Fruit fly (Drosophila melanogaster) whole organism, embryonic: ENCODE data around the gene CG4382.

Experiments
- Adf1 ChIP-seq: fragments of 200-800 bp; sonication (Bioruptor generic); IDR thresholded peaks from 2 replicates; pipeline ENCODE4 v1.3.6; 2022; ENCODE audit warnings: missing biosample characterization, missing genetic modification characterization
- CG10209 ChIP-seq: fragments of 200-800 bp; sonication (Bioruptor generic); optimal IDR thresholded peaks from 3 replicates; lab custom pipeline; 2017; ENCODE audit warnings: missing biosample characterization, mild to moderate bottlenecking, missing genetic modification characterization, missing genetic modification reagents
- CG10274 ChIP-seq: fragments of 200-800 bp; sonication (Bioruptor generic); optimal IDR thresholded peaks from 3 replicates; lab custom pipeline; 2017; ENCODE audit warnings: missing biosample characterization, mild to moderate bottlenecking, missing genetic modification characterization
- CG11398 ChIP-seq: fragments of 200-800 bp; sonication (Bioruptor generic); optimal IDR thresholded peaks from 2 replicates; lab custom pipeline; 2016; ENCODE audit warnings: missing biosample characterization, missing genetic modification characterization
- CG12299 ChIP-seq: fragments of 200-800 bp; sonication (Bioruptor generic); optimal IDR thresholded peaks from 2 replicates; lab custom pipeline; 2018; ENCODE audit warnings: missing biosample characterization, mild to moderate bottlenecking, missing genetic modification characterization
- CG15479 ChIP-seq: fragments of 200-800 bp; sonication (Bioruptor generic); optimal IDR thresholded peaks from 3 replicates; lab custom pipeline; 2019; ENCODE audit warnings: missing biosample characterization, mild to moderate bottlenecking, missing genetic modification characterization, moderate library complexity
- CG15514 ChIP-seq: fragments of 200-800 bp; sonication (Bioruptor generic); optimal IDR thresholded peaks from 3 replicates; lab custom pipeline; 2017; ENCODE audit warnings: missing biosample characterization, missing genetic modification characterization, mild to moderate bottlenecking, moderate library complexity, missing genetic modification reagents
- CG17802 ChIP-seq: fragments of 200-800 bp; sonication (Bioruptor generic); optimal IDR thresholded peaks from 2 replicates; lab custom pipeline; 2018; ENCODE audit warnings: missing biosample characterization, mild to moderate bottlenecking, missing genetic modification characterization, moderate library complexity
- CG3065 ChIP-seq: fragments of 200-800 bp; sonication (Bioruptor generic); optimal IDR thresholded peaks from 2 replicates; lab custom pipeline; 2016; ENCODE audit warnings: missing biosample characterization, missing genetic modification characterization
- CG31388 ChIP-seq: fragments of 200-800 bp; sonication (Bioruptor generic); optimal IDR thresholded peaks from 2 replicates; lab custom pipeline; 2016; ENCODE audit warnings: missing biosample characterization, missing genetic modification characterization
- CG4360 ChIP-seq: fragments of 200-800 bp; sonication (Bioruptor generic); IDR thresholded peaks from 2 replicates; pipeline ENCODE4 v1.3.6; 2022; ENCODE audit warnings: missing biosample characterization, missing genetic modification characterization
- CG4404 ChIP-seq: fragments of 200-800 bp; sonication (Bioruptor generic); IDR thresholded peaks from 2 replicates; pipeline ENCODE4 v1.3.6; 2022; ENCODE audit warnings: missing biosample characterization, missing genetic modification characterization
- CG4707 ChIP-seq: fragments of 200-800 bp; sonication (Bioruptor generic); optimal IDR thresholded peaks from 2 replicates; lab custom pipeline; 2018; ENCODE audit warnings: missing biosample characterization, mild to moderate bottlenecking, missing genetic modification characterization, moderate library complexity
- CG7786 ChIP-seq: fragments of 200-800 bp; sonication (Bioruptor generic); optimal IDR thresholded peaks from 2 replicates; lab custom pipeline; 2016; ENCODE audit warnings: missing biosample characterization, missing genetic modification characterization
- CG7839 ChIP-seq: fragments of 200-800 bp; sonication (Bioruptor generic); optimal IDR thresholded peaks from 3 replicates; lab custom pipeline; 2018; ENCODE audit warnings: missing biosample characterization, mild to moderate bottlenecking, missing genetic modification characterization, moderate library complexity
- CG8388 ChIP-seq: fragments of 200-800 bp; sonication (Bioruptor generic); optimal IDR thresholded peaks from 2 replicates; lab custom pipeline; 2019; ENCODE audit warnings: missing biosample characterization, mild to moderate bottlenecking, missing genetic modification characterization, moderate library complexity
- CG8478 ChIP-seq: fragments of >200 bp; optimal IDR thresholded peaks from 2 replicates; lab custom pipeline; 2018
- Dp ChIP-seq: fragments of 200-800 bp; sonication (Bioruptor generic); optimal IDR thresholded peaks from 2 replicates; lab custom pipeline; 2018; ENCODE audit warnings: missing biosample characterization, mild to moderate bottlenecking, missing genetic modification characterization, moderate library complexity
- HLH4C ChIP-seq: fragments of 200-800 bp; sonication (Bioruptor generic); IDR thresholded peaks from 3 replicates; pipeline ENCODE4 v1.3.6; 2022; ENCODE audit warnings: missing biosample characterization, missing genetic modification characterization; ENCODE audit not compliant: partially characterized antibody
- Hand ChIP-seq: fragments of 200-800 bp; sonication (Bioruptor generic); optimal IDR thresholded peaks from 2 replicates; lab custom pipeline; 2017; ENCODE audit warnings: mild to moderate bottlenecking, missing biosample characterization, missing genetic modification reagents, missing genetic modification characterization
- Hmr ChIP-seq: fragments of 200-800 bp; sonication (Bioruptor generic); optimal IDR thresholded peaks from 3 replicates; lab custom pipeline; 2017; ENCODE audit warnings: mild to moderate bottlenecking, missing biosample characterization, missing genetic modification reagents, missing genetic modification characterization
- Mad ChIP-seq: fragments of 200-800 bp; sonication (Bioruptor generic); optimal IDR thresholded peaks from 2 replicates; lab custom pipeline; 2016; ENCODE audit warnings: missing biosample characterization, missing genetic modification characterization
- Mes4 ChIP-seq: fragments of 200-800 bp; sonication (Bioruptor generic); optimal IDR thresholded peaks from 2 replicates; lab custom pipeline; 2016; ENCODE audit warnings: missing biosample characterization, missing genetic modification characterization
- NK7.1 ChIP-seq: fragments of 200-800 bp; sonication (Bioruptor generic); optimal IDR thresholded peaks from 3 replicates; lab custom pipeline; 2016; ENCODE audit warnings: missing biosample characterization, missing genetic modification characterization
- ase ChIP-seq: fragments of 200-800 bp; sonication (Bioruptor generic); IDR thresholded peaks from 3 replicates; pipeline ENCODE4 v1.3.6; 2022; ENCODE audit warnings: missing biosample characterization, missing genetic modification characterization
- br ChIP-seq: fragments of >200 bp; optimal IDR thresholded peaks from 2 replicates; lab custom pipeline; 2017
- crc ChIP-seq: fragments of 200-800 bp; sonication (Bioruptor generic); optimal IDR thresholded peaks from 2 replicates; lab custom pipeline; 2016; ENCODE audit warnings: missing biosample characterization, missing genetic modification characterization
- crol ChIP-seq: fragments of 200-800 bp; sonication (Bioruptor generic); IDR thresholded peaks from 2 replicates; pipeline ENCODE4 v1.3.6; 2022; ENCODE audit warnings: missing biosample characterization, missing genetic modification characterization
- fd96Cb ChIP-seq: fragments of 200-800 bp; sonication (Bioruptor generic); optimal IDR thresholded peaks from 2 replicates; lab custom pipeline; 2018; ENCODE audit warnings: missing biosample characterization, mild to moderate bottlenecking, missing genetic modification characterization, moderate library complexity
- gcm ChIP-seq: fragments of 200-800 bp; sonication (Bioruptor generic); optimal IDR thresholded peaks from 2 replicates; lab custom pipeline; 2019; ENCODE audit warnings: missing biosample characterization, mild to moderate bottlenecking, missing genetic modification characterization, moderate library complexity
- gfzf ChIP-seq: fragments of 200-800 bp; sonication (Bioruptor generic); optimal IDR thresholded peaks from 2 replicates; lab custom pipeline; 2016; ENCODE audit warnings: missing biosample characterization, mild to moderate bottlenecking, missing genetic modification characterization, moderate library complexity
- gsb-n ChIP-seq: fragments of 200-800 bp; sonication (Bioruptor generic); optimal IDR thresholded peaks from 3 replicates; lab custom pipeline; 2018; ENCODE audit warnings: missing biosample characterization, mild to moderate bottlenecking, missing genetic modification characterization
- insv ChIP-seq, 2 experiments: fragments of 200-800 bp; sonication (Bioruptor generic); optimal IDR thresholded peaks; 3 replicates each; lab custom pipeline; 2016 to 2018; ENCODE audit warnings: missing biosample characterization in 2 of 2, missing genetic modification characterization in 2 of 2
- kay ChIP-seq: fragments of 200-800 bp; sonication (Bioruptor generic); optimal IDR thresholded peaks from 2 replicates; lab custom pipeline; 2016; ENCODE audit warnings: missing biosample characterization, missing genetic modification characterization
- lov ChIP-seq, 2 experiments: fragments of 200-800 bp in 1 of 2; fragments of >200 bp in 1 of 2; sonication (Bioruptor generic) in 1 of 2; IDR thresholded peaks in 1 of 2; optimal IDR thresholded peaks in 1 of 2; 2 replicates in 1 of 2; 3 replicates in 1 of 2; pipeline versions ENCODE4 v1.3.6 to Lab custom; 2017 to 2022; ENCODE audit warnings: missing biosample characterization in 1 of 2, missing genetic modification characterization in 1 of 2
- nom ChIP-seq: fragments of 200-800 bp; sonication (Bioruptor generic); optimal IDR thresholded peaks from 2 replicates; lab custom pipeline; 2017; ENCODE audit warnings: missing biosample characterization, missing genetic modification characterization, mild to moderate bottlenecking, moderate library complexity, missing genetic modification reagents
- odd ChIP-seq: fragments of 200-800 bp; sonication (Bioruptor generic); optimal IDR thresholded peaks from 2 replicates; lab custom pipeline; 2017; ENCODE audit warnings: missing biosample characterization, mild to moderate bottlenecking, missing genetic modification characterization
- p53 ChIP-seq: fragments of 200-800 bp; sonication (Bioruptor generic); optimal IDR thresholded peaks from 2 replicates; lab custom pipeline; 2016; ENCODE audit warnings: missing biosample characterization, missing genetic modification characterization
- pb ChIP-seq: fragments of 200-800 bp; sonication (Bioruptor generic); optimal IDR thresholded peaks from 3 replicates; lab custom pipeline; 2016; ENCODE audit warnings: missing biosample characterization, missing genetic modification characterization
- prd ChIP-seq, 3 experiments: fragments of >200 bp in 2 of 3; fragments of 200-800 bp in 1 of 3; sonication (Bioruptor generic) in 1 of 3; optimal IDR thresholded peaks in 2 of 3; IDR thresholded peaks in 1 of 3; 2 replicates in 2 of 3; 3 replicates in 1 of 3; pipeline versions ENCODE4 v1.3.6 to Lab custom; 2017 to 2022; ENCODE audit warnings: missing biosample characterization in 1 of 3, missing genetic modification characterization in 1 of 3
- sc ChIP-seq, 3 experiments: fragments of >200 bp in 2 of 3; fragments of 200-800 bp in 1 of 3; sonication (Bioruptor generic) in 1 of 3; optimal IDR thresholded peaks; 2 replicates in 2 of 3; 3 replicates in 1 of 3; lab custom pipeline; 2017; ENCODE audit warnings: mild to moderate bottlenecking in 1 of 3, missing biosample characterization in 1 of 3, missing genetic modification characterization in 1 of 3, missing genetic modification reagents in 1 of 3
- slp2 ChIP-seq: fragments of 200-800 bp; sonication (Bioruptor generic); optimal IDR thresholded peaks from 2 replicates; lab custom pipeline; 2016; ENCODE audit warnings: missing biosample characterization, missing genetic modification characterization
- tll ChIP-seq, 2 experiments: fragments of 200-800 bp in 1 of 2; fragments of >200 bp in 1 of 2; sonication (Bioruptor generic) in 1 of 2; optimal IDR thresholded peaks; 2 replicates each; lab custom pipeline; 2017 to 2019; ENCODE audit warnings: missing biosample characterization in 2 of 2, missing genetic modification characterization in 2 of 2, mild to moderate bottlenecking in 1 of 2, moderate library complexity in 1 of 2
- trem ChIP-seq: fragments of 200-800 bp; optimal IDR thresholded peaks from 3 replicates; lab custom pipeline; 2019; ENCODE audit warnings: missing biosample characterization, mild to moderate bottlenecking, missing genetic modification characterization, moderate library complexity
- vnd ChIP-seq: fragments of 200-800 bp; sonication (Bioruptor generic); IDR thresholded peaks from 3 replicates; pipeline ENCODE4 v1.3.6; 2022; ENCODE audit warnings: missing biosample characterization, missing genetic modification characterization; ENCODE audit not compliant: partially characterized antibody
- wek ChIP-seq: fragments of 200-800 bp; sonication (Bioruptor generic); optimal IDR thresholded peaks from 3 replicates; lab custom pipeline; 2018; ENCODE audit warnings: missing biosample characterization, mild to moderate bottlenecking, missing genetic modification characterization, moderate library complexity
- wor ChIP-seq: fragments of 200-800 bp; sonication (Bioruptor generic); IDR thresholded peaks from 2 replicates; pipeline ENCODE4 v1.3.6; 2022; ENCODE audit warnings: missing biosample characterization, missing genetic modification characterization
- z ChIP-seq: fragments of 200-800 bp; sonication (Bioruptor generic); IDR thresholded peaks from 3 replicates; pipeline ENCODE4 v1.3.6; 2022; ENCODE audit warnings: missing biosample characterization, missing genetic modification characterization

CG4382 gene

DNA sequence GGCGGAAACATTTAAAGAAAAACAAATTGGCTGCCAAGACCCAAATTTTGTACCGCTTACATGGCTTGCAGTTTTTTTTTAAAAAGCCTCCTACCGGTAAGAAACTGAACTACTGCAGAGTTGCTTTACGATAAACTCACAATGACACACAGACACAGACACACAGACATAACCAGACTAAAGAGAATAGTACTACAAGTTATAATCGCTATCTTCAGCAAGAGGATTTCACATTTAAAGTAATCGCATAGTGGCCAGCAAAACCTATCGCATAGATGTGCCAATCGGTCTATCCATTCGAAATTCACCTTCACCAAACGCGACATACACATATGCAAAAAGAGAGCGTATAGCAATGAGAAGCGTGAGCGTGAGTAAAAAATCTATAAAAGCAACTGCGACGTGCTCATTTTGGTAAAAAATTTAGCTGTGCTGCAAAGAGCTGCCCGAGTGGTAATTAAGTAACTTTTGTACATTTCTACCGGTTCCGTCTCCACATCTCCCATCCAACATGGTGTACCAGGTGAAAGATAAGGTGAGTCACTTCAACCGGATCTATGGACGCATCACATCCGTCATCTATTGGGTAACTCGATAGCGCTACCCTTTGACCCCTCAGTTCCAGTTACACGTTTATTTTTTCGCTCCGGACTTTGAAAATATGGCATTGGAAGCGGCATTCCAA, 12.5 kb upstream of the CG4382 start, which contains the start of gene Trx2 (continued):
- TF ChIP-seq lov (optimal IDR thresholded peaks at IDR 0.05; lab: Kevin White, UChicago) (no peak), lov (GFP tag; IDR thresholded peaks at IDR 0.05; lab: Robert Waterston, UW) (peak; percentile 49; the same call in 1 of the 3 replicates), Adf1 (GFP tag; lab: Robert Waterston, UW) (peak; percentile 38; the same call in 1 of the 2 replicates), p53 (GFP tag; lab: Kevin White, UChicago) (no peak), CG4404 (no peak), CG8478 (lab: Kevin White, UChicago) (peak; percentile 25), wor (GFP tag; lab: Robert Waterston, UW) (no peak), CG4707 (GFP tag; lab: Kevin White, UChicago) (no peak), gcm (GFP tag; lab: Kevin White, UChicago) (peak; percentile 40), CG7839 (tag; lab: Kevin White, UChicago) (no peak), CG4360 (GFP tag; lab: Robert Waterston, UW) (peak; percentile 6; the same call in 1 of the 2 replicates), Mes4 (GFP tag; lab: Kevin White, UChicago) (no peak), NK7.1 (no peak), trem (tag; lab: Kevin White, UChicago) (no peak), z (GFP tag; lab: Robert Waterston, UW) (no peak), br (lab: Kevin White, UChicago) (no peak), insv (GFP tag; optimal IDR thresholded peaks at IDR 0.05; lab: Kevin White, UChicago) (peak in 1 of 2 experiments; percentile 67), odd (GFP tag; lab: Kevin White, UChicago) (no peak), CG15514 (peak; percentile 24), CG11398 (GFP tag; lab: Kevin White, UChicago) (peak; percentile 39), CG7786 (GFP tag; lab: Kevin White, UChicago) (no peak), slp2 (GFP tag; lab: Kevin White, UChicago) (no peak), fd96Cb (tag; lab: Kevin White, UChicago) (no peak), wek (GFP tag; lab: Kevin White, UChicago) (no peak), CG17802 (tag; lab: Kevin White, UChicago) (no peak), CG10209 (GFP tag; lab: Kevin White, UChicago) (no peak), crol (no peak), CG31388 (no peak), CG3065 (GFP tag; lab: Kevin White, UChicago) (no peak), CG15479 (GFP tag; lab: Kevin White, UChicago) (no peak), CG12299 (no peak), Hand (peak; percentile 64), tll (GFP tag; optimal IDR thresholded peaks at IDR 0.05; lab: Kevin White, UChicago) (no peak), prd (optimal IDR thresholded peaks at IDR 0.05; lab: Kevin White, UChicago) (no peak), prd (GFP tag; IDR thresholded peaks at IDR 0.05; lab: Robert Waterston, UW) (no peak), nom (GFP tag; lab: Kevin White, UChicago) (peak; percentile 71), Dp (peak; percentile 57), HLH4C (GFP tag; lab: Robert Waterston, UW) (peak; percentile 85), sc (optimal IDR thresholded peaks at IDR 0.05; lab: Kevin White, UChicago) (no peak), sc (GFP tag; optimal IDR thresholded peaks at IDR 0.05; lab: Kevin White, UChicago) (no peak), crc (GFP tag; lab: Kevin White, UChicago) (no peak), CG10274 (GFP tag; lab: Kevin White, UChicago) (no peak), vnd (GFP tag; lab: Robert Waterston, UW) (no peak), Mad (GFP tag; lab: Kevin White, UChicago) (no peak), CG8388 (GFP tag; lab: Kevin White, UChicago) (no peak), Hmr (peak; percentile 56), gsb-n (tag; lab: Kevin White, UChicago) (no peak), kay (peak; percentile 76), ase (GFP tag; lab: Robert Waterston, UW) (no peak), gfzf (GFP tag; lab: Kevin White, UChicago) (no peak), pb (GFP tag; lab: Kevin White, UChicago) (no peak)
